Worm (Caenorhabditis elegans): Measurements from ENCODE around the gene R02D5.1.

R02D5.1 gene

DNA sequence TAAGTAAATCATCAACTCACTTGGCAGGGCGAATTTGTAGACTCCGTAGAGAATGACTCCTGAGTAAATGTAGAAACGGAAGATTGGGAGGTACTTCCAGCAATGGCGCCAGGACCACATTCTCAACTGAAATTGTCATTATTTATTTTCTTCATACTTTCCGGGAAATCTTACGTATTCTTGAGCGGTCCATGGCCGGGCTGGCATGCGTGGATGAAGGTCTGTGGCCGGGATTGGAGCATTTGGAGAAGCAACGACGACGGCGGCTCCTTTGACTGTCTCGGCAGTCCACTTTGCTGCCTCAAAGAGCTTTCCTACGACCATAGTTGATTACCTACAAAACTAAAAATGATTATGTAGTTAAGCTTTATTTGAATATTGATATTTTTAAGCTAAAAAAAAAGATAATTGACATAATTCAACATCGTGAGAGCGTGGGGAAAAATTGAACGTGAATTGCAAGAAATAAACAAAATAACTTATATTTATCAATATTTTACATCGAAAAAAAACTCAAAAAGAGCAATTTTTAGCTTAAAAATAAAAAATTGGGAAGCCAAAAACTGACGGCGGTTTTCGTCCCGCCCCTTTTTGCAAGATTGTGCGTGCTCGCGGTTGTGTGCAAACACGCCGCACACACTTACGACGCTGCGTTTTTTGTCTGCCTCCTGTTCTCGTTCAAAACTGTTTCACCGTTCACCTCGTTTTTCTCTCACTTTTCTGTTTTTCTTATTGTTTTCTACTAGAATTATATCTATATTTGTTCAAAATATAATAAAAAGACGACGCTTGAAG is 15.9 kb downstream of the R02D5.1 start, which contains the start of gene ril-1:
TSS of gene ril-1 (minus strand) at position 342 of the 795 bp plus-strand sequence.
- TF ChIP-seq hmg-1.1 (GFP tag; IDR thresholded peaks at IDR 0.05) (peak; percentile 45; the same call in 1 of the 2 replicates), F26F4.8 (GFP tag; conservative IDR thresholded peaks at IDR 0.05) (no peak), dpl-1 (GFP tag; optimal IDR thresholded peaks at IDR 0.05) (peak; percentile 53), mes-2 (tag; optimal IDR thresholded peaks at IDR 0.05; ENCODE audit: poor library complexity, severe bottlenecking) (peak; percentile 77), D1046.2 (GFP tag; IDR thresholded peaks at IDR 0.05) (no peak), nhr-77 (tag; optimal IDR thresholded peaks at IDR 0.05) (peak; percentile 43), zip-11 (GFP tag; IDR thresholded peaks at IDR 0.05) (no peak), nhr-10 (tag; optimal IDR thresholded peaks at IDR 0.05) (no peak), nhr-48 (tag; optimal IDR thresholded peaks at IDR 0.05) (no peak), T20F7.1 (GFP tag; optimal IDR thresholded peaks at IDR 0.05) (no peak), cey-2 (tag; optimal IDR thresholded peaks at IDR 0.05; ENCODE audit: borderline replicate concordance, insufficient read depth) (no peak), tra-1 (GFP tag; IDR thresholded peaks at IDR 0.05) (no peak), madf-5 (GFP tag; IDR thresholded peaks at IDR 0.05) (no peak), daf-16 (GFP tag; optimal IDR thresholded peaks at IDR 0.05) (no peak), daf-16 (tag; optimal IDR thresholded peaks at IDR 0.05) (peak; percentile 40), aha-1 (tag) (peak; percentile 77), rbr-2 (tag; optimal IDR thresholded peaks at IDR 0.05) (peak; percentile 41), mep-1 (tag; optimal IDR thresholded peaks at IDR 0.05) (peak; percentile 75), hlh-30 (tag; optimal IDR thresholded peaks at IDR 0.05; ENCODE audit: insufficient read depth) (peak; percentile 35), F44E2.7 (GFP tag; IDR thresholded peaks at IDR 0.05) (no peak), mxl-3 (GFP tag; optimal IDR thresholded peaks at IDR 0.05) (peak; percentile 6), mdt-29 (GFP tag; IDR thresholded peaks at IDR 0.05) (no peak), nhr-28 (tag; optimal IDR thresholded peaks at IDR 0.05) (peak; percentile 59), lin-13 (GFP tag; optimal IDR thresholded peaks at IDR 0.05) (peak; percentile 40), gei-8 (GFP tag; optimal IDR thresholded peaks at IDR 0.05) (no peak), lin-1 (GFP tag; IDR thresholded peaks at IDR 0.05) (no peak), nhr-6 (tag; optimal IDR thresholded peaks at IDR 0.05) (peak; percentile 89), php-3 (GFP tag; IDR thresholded peaks at IDR 0.05) (no peak), ztf-7 (tag; optimal IDR thresholded peaks at IDR 0.05) (no peak), lin-38 (GFP tag; IDR thresholded peaks at IDR 0.05) (peak; percentile 62), lsy-2 (tag; optimal IDR thresholded peaks at IDR 0.05) (peak in 1 of 2 experiments; percentile 66), Y105C5A.15 (GFP tag; IDR thresholded peaks at IDR 0.05) (no peak), madf-9 (GFP tag; conservative IDR thresholded peaks at IDR 0.05) (no peak), hif-1 (tag; optimal IDR thresholded peaks at IDR 0.05) (peak in 1 of 2 experiments; percentile 28), snpc-4 (tag; optimal IDR thresholded peaks at IDR 0.05) (no peak)

ce11 chrV:14525089-14525488 is 17.0 kb downstream of the R02D5.1 start, which contains the start of gene hda-1:
TSS of gene hda-1 (plus strand) at chrV:14525389.
- no peak for TF ChIP-seq mdl-1 (tag; optimal IDR thresholded peaks at IDR 0.05)
- no peak for TF ChIP-seq nhr-102 (tag; optimal IDR thresholded peaks at IDR 0.05)
- no peak for TF ChIP-seq F44E2.7 (GFP tag; IDR thresholded peaks at IDR 0.05)
- TF ChIP-seq ztf-11 (tag; optimal IDR thresholded peaks at IDR 0.05) = no peak
- TF ChIP-seq D1046.2 (GFP tag; IDR thresholded peaks at IDR 0.05) = no peak
- TF ChIP-seq saeg-2 (GFP tag; IDR thresholded peaks at IDR 0.05) = no peak
- no peak for TF ChIP-seq lin-1 (GFP tag; IDR thresholded peaks at IDR 0.05)
- no peak for TF ChIP-seq pqm-1 (tag; optimal IDR thresholded peaks at IDR 0.05)
- no peak for TF ChIP-seq ZK546.5 (tag; optimal IDR thresholded peaks at IDR 0.05)
- no peak for TF ChIP-seq daf-12 (tag; optimal IDR thresholded peaks at IDR 0.05)
- no peak for TF ChIP-seq tag-97 (GFP tag; IDR thresholded peaks at IDR 0.05)
- TF ChIP-seq rbr-2 (tag; optimal IDR thresholded peaks at IDR 0.05) = no peak
- TF ChIP-seq Y105C5A.15 (GFP tag; IDR thresholded peaks at IDR 0.05) = no peak
- no peak for TF ChIP-seq tra-1 (GFP tag; IDR thresholded peaks at IDR 0.05)
- TF ChIP-seq unc-130 (GFP tag; optimal IDR thresholded peaks at IDR 0.05) = no peak
- no peak for TF ChIP-seq lin-13 (GFP tag; optimal IDR thresholded peaks at IDR 0.05)
- no peak for TF ChIP-seq fos-1 (tag; optimal IDR thresholded peaks at IDR 0.05)

Data from whole organism, L4 larva.